Worm (Caenorhabditis elegans) whole organism, midembryonic: ENCODE results near the gene twk-25.

ENCODE experiments used
- T22C8.4 ChIP-seq: fragments of 200-800 bp; sonication (Bioruptor generic); IDR thresholded peaks from 2 replicates; pipeline ENCODE4 v1.3.6; 2022; ENCODE audit warnings: missing genetic modification characterization, missing compliant biosample characterization
- cog-1 ChIP-seq: sonication (generic microtip); optimal IDR thresholded peaks from 2 replicates; lab custom pipeline; 2016; ENCODE audit warnings: missing genetic modification characterization, missing compliant biosample characterization
- flt-1 ChIP-seq: fragments of 200-800 bp; sonication (Bioruptor generic); IDR thresholded peaks from 2 replicates; pipeline ENCODE4 v1.3.6; 2022; ENCODE audit warnings: missing genetic modification characterization, missing compliant biosample characterization
- klf-2 ChIP-seq: fragments of 200-800 bp; sonication (Bioruptor generic); conservative IDR thresholded peaks from 2 replicates; pipeline ENCODE4 v1.3.6; 2022; ENCODE audit warnings: missing genetic modification reagents, missing genetic modification characterization, missing compliant biosample characterization
- med-1 ChIP-seq: sonication (generic microtip); optimal IDR thresholded peaks from 2 replicates; lab custom pipeline; 2017; ENCODE audit warnings: missing genetic modification characterization, mild to moderate bottlenecking, missing compliant biosample characterization, antibody characterized with exemption, missing genetic modification reagents; ENCODE audit not compliant: insufficient read depth
- ref-1 ChIP-seq: fragments of 200-800 bp; sonication (Bioruptor generic); conservative IDR thresholded peaks from 2 replicates; pipeline ENCODE4 v1.3.6; 2022; ENCODE audit warnings: missing genetic modification reagents, missing genetic modification characterization, missing compliant biosample characterization
- tab-1 ChIP-seq: fragments of 200-800 bp; sonication (Bioruptor generic); IDR thresholded peaks from 2 replicates; pipeline ENCODE4 v1.3.6; 2022; ENCODE audit warnings: missing genetic modification characterization, missing compliant biosample characterization
- ztf-23 ChIP-seq: fragments of 200-800 bp; sonication (Bioruptor generic); IDR thresholded peaks from 2 replicates; pipeline ENCODE4 v1.3.6; 2022; ENCODE audit warnings: missing genetic modification reagents, missing genetic modification characterization, missing compliant biosample characterization
- ztf-29 ChIP-seq: fragments of 200-800 bp; sonication (Bioruptor generic); IDR thresholded peaks from 2 replicates; pipeline ENCODE4 v1.3.6; 2022; ENCODE audit warnings: missing genetic modification reagents, missing genetic modification characterization, missing compliant biosample characterization

Gene twk-25

DNA sequence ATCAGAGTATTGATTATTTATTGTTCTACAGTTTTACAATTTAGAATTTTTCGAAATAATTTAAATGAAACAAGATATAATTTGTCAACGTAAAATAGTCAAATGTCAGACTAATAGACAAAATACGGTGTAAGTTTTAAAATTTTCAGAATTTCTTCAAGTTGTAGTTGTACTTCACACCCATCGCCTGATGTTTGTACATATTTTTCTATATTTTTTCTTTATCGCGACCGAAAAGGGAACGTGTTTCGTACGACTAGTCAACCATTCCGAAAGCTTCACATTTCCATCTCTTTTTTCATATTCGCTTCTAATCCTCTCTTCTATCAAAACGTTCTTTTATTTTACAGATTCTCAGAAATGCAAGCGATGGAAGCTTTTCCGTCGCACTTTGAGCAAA lies at the start of gene twk-25:
Gene twk-25 (plus strand): TSS at position 301 of the 400 bp plus-strand sequence.
- TF ChIP-seq ztf-23 (GFP tag; lab: Robert Waterston, UW): no peak
- TF ChIP-seq T22C8.4 (GFP tag; lab: Robert Waterston, UW): no peak
- TF ChIP-seq ref-1 (GFP tag; lab: Robert Waterston, UW): no peak
- no peak for TF ChIP-seq med-1 (GFP tag; lab: Kevin White, UChicago)
- TF ChIP-seq klf-2: no peak
- TF ChIP-seq cog-1 (tag; lab: Kevin White, UChicago): no peak
- no peak for TF ChIP-seq flt-1
- TF ChIP-seq tab-1 (GFP tag; lab: Robert Waterston, UW): no peak
- TF ChIP-seq ztf-29 (GFP tag; lab: Robert Waterston, UW): no peak

DNA sequence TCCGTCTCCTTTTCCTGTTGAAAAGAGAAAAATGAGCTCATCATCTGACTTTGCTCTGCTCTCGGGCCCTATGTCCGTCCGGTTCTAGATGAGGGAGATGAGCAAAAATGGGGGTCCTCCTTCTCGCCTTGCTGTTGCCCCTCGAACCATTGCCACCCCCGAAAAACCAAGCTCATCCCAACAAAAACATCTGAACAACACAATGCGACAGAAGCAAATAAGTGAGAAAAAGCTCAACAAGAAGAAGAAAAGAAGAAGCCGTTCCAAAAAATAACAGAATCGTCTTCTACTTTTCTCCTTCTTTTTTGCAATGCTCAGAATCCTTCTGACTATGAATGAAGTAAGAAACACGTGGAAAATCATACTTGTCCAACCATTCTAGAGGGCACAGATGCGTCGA lies 48.7 kb upstream of the twk-25 start:
- TF ChIP-seq flt-1 (no peak), med-1 (GFP tag; lab: Kevin White, UChicago) (no peak), ref-1 (GFP tag; lab: Robert Waterston, UW) (no peak)

DNA sequence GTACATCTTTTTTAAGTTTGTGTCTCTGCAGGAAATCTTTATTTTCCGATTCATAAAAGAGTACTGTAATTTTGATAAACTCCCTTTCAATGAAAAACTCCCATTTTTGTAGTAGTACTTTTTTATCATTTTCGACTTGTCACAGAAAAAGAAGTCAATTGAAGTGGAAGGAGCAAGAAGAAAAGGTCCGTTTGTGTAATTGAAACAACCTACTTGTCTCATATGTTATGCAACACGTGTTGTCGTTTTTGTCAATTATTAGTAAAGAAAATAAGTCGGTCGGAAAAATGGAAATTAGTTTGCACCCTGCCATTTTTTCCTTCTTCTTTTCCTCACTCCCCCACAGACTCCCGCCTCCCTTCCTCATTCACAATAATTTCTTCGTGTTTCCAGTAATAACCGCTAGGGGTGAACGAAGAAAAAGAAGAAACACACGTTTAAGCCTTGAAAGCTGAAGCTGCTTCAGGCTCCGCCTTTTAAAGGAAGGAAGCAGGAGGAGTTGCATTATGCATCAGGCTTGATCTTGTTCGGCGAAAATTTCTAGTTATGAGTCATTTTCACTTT lies 45.7 kb upstream of the twk-25 start:
- no peak for TF ChIP-seq ztf-23 (GFP tag; lab: Robert Waterston, UW)
- no peak for TF ChIP-seq cog-1 (tag; lab: Kevin White, UChicago)
- no peak for TF ChIP-seq klf-2
- TF ChIP-seq ref-1 (GFP tag; lab: Robert Waterston, UW): no peak
- TF ChIP-seq T22C8.4 (GFP tag; lab: Robert Waterston, UW): no peak
- TF ChIP-seq tab-1 (GFP tag; lab: Robert Waterston, UW): no peak

DNA sequence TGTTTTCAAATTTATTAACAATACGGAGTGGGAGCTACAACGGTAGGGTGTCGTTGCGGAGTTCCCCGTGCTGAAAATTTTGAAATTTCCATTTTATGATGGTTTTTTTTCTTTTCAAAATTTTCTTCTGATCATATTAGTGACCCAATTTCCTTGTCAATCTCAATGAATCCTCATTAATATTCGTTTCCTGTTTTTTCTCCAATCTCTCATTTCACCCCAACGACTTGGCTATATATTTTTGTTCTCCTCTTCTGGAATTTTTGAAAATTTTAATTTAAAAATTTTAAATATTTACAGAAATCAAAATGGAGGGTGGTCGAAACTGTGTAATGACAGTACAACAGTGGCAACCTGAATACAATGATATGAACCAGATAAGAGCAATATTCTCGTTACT lies 44.8 kb upstream of the twk-25 start, which contains the start of gene npr-3:
Gene npr-3 (plus strand): TSS at position 301 of the 400 bp plus-strand sequence.
- TF ChIP-seq tab-1 (GFP tag; lab: Robert Waterston, UW): no peak
- TF ChIP-seq T22C8.4 (GFP tag; lab: Robert Waterston, UW): no peak
- no peak for TF ChIP-seq ref-1 (GFP tag; lab: Robert Waterston, UW)
- TF ChIP-seq med-1 (GFP tag; lab: Kevin White, UChicago): no peak
- no peak for TF ChIP-seq klf-2
- no peak for TF ChIP-seq ztf-29 (GFP tag; lab: Robert Waterston, UW)
- no peak for TF ChIP-seq flt-1
- no peak for TF ChIP-seq cog-1 (tag; lab: Kevin White, UChicago)
- no peak for TF ChIP-seq ztf-23 (GFP tag; lab: Robert Waterston, UW)

DNA sequence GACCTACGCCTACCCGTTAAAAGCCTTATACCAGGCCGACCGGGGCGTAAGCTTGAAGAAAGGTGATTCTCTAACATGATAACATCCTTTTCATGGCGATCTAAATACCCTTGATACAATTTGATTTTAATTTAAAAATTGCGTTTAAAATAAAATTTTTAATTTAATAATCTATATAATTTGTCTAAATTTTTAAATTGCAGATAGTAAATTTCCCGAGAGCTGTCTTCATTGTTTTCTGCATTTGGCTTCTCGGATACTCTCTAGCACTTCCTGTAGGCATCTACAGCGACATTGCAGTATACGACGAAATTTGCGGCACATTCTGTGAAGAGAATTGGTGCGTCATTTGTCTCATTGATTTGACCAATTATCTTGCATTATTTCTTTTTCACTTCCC lies 43.2 kb upstream of the twk-25 start:
- TF ChIP-seq klf-2: no peak

- no peak for TF ChIP-seq cog-1 (tag; lab: Kevin White, UChicago)
- TF ChIP-seq ref-1 (GFP tag; lab: Robert Waterston, UW): no peak
- TF ChIP-seq ztf-23 (GFP tag; lab: Robert Waterston, UW): no peak
- TF ChIP-seq tab-1 (GFP tag; lab: Robert Waterston, UW): no peak
- no peak for TF ChIP-seq T22C8.4 (GFP tag; lab: Robert Waterston, UW)
- TF ChIP-seq med-1 (GFP tag; lab: Kevin White, UChicago): no peak
- TF ChIP-seq klf-2: no peak
- no peak for TF ChIP-seq ztf-29 (GFP tag; lab: Robert Waterston, UW)
- no peak for TF ChIP-seq flt-1
Observed at ce11 chrIV:11465125-11465524, 39.4 kb upstream of the twk-25 start, which contains the start of gene C10C6.3. C10C6.3 (minus strand) TSS chrIV:11465225.

- TF ChIP-seq tab-1 (GFP tag; lab: Robert Waterston, UW) (no peak), ref-1 (GFP tag; lab: Robert Waterston, UW) (no peak), ztf-29 (GFP tag; lab: Robert Waterston, UW) (no peak), ztf-23 (GFP tag; lab: Robert Waterston, UW) (no peak), T22C8.4 (GFP tag; lab: Robert Waterston, UW) (no peak), flt-1 (no peak), med-1 (GFP tag; lab: Kevin White, UChicago) (no peak)
Observed at ce11 chrIV:11467413-11467812, 37.1 kb upstream of the twk-25 start, which contains the start of gene C10C6.7. C10C6.7 (minus strand) TSS chrIV:11467513.

- TF ChIP-seq ref-1 (GFP tag; lab: Robert Waterston, UW) (no peak), ztf-23 (GFP tag; lab: Robert Waterston, UW) (no peak)
Observed at ce11 chrIV:11469698-11470591, 34.6 kb upstream of the twk-25 start, which contains the start of the genes C10C6.13 and wht-2. C10C6.13 (minus strand) TSS chrIV:11469748. wht-2 (plus strand) TSS chrIV:11470436.

- TF ChIP-seq ref-1 (GFP tag; lab: Robert Waterston, UW) (no peak), med-1 (GFP tag; lab: Kevin White, UChicago) (no peak), T22C8.4 (GFP tag; lab: Robert Waterston, UW) (no peak), flt-1 (no peak), ztf-29 (GFP tag; lab: Robert Waterston, UW) (no peak), ztf-23 (GFP tag; lab: Robert Waterston, UW) (no peak), cog-1 (tag; lab: Kevin White, UChicago) (no peak), tab-1 (GFP tag; lab: Robert Waterston, UW) (no peak), klf-2 (no peak)
Observed at ce11 chrIV:11472023-11472422, 32.5 kb upstream of the twk-25 start.
